Fruit fly (Drosophila melanogaster): ENCODE data around the gene Eig71Eh.

The Eig71Eh gene

dm6 chr3L:15687802-15688201 lies 28.6 kb upstream of the Eig71Eh start, which contains the start of gene CG34452:
CG34452 (minus strand) TSS chr3L:15687902.
- TF ChIP-seq CkIIα-i1 (GFP tag; IDR thresholded peaks at IDR 0.05) (no peak), CG8281 (tag; optimal IDR thresholded peaks at IDR 0.05) (no peak), E2f1 (GFP tag; IDR thresholded peaks at IDR 0.05) (no peak), inv (GFP tag; IDR thresholded peaks at IDR 0.05; ENCODE audit: partially characterized antibody) (no peak), pho (GFP tag; optimal IDR thresholded peaks at IDR 0.05) (no peak), Max (GFP tag; optimal IDR thresholded peaks at IDR 0.05) (no peak), CG9876 (GFP tag; optimal IDR thresholded peaks at IDR 0.05) (no peak), Hmx (GFP tag; optimal IDR thresholded peaks at IDR 0.05) (no peak), slp2 (GFP tag; optimal IDR thresholded peaks at IDR 0.05) (no peak), croc (GFP tag; conservative IDR thresholded peaks at IDR 0.05) (no peak), gsb-n (tag; optimal IDR thresholded peaks at IDR 0.05) (no peak), ken (GFP tag; IDR thresholded peaks at IDR 0.05) (no peak)

dm6 chr3L:15684017-15684416 lies 24.8 kb upstream of the Eig71Eh start:
- TF ChIP-seq CG34422 (GFP tag; IDR thresholded peaks at IDR 0.05) (0 out of 3 replicates have a peak, but pooled peaks have one; percentile 24), CG12769 (tag; optimal IDR thresholded peaks at IDR 0.05) (peak; percentile 85), ara (GFP tag; IDR thresholded peaks at IDR 0.05) (peak; percentile 41; the same call in 1 of the 2 replicates), Pdp1 (GFP tag; optimal IDR thresholded peaks at IDR 0.05) (peak in 1 of 2 experiments; percentile 38), chinmo (GFP tag; IDR thresholded peaks at IDR 0.05; ENCODE audit: partially characterized antibody) (peak; percentile 74; the same call in 1 of the 4 replicates), knrl (GFP tag; IDR thresholded peaks at IDR 0.05; ENCODE audit: partially characterized antibody) (0 out of 3 replicates have a peak, but pooled peaks have one; percentile 29), sens (GFP tag) (peak; percentile 5), Hr78 (GFP tag; optimal IDR thresholded peaks at IDR 0.05) (peak in 1 of 2 experiments; percentile 56), CG8924 (tag; optimal IDR thresholded peaks at IDR 0.05) (no peak), CG8478 (optimal IDR thresholded peaks at IDR 0.05) (no peak), Ptx1 (GFP tag; IDR thresholded peaks at IDR 0.05) (no peak), inv (GFP tag; IDR thresholded peaks at IDR 0.05; ENCODE audit: partially characterized antibody) (no peak), ftz-f1 (GFP tag; optimal IDR thresholded peaks at IDR 0.05) (peak; percentile 9), so (GFP tag; IDR thresholded peaks at IDR 0.05) (0 out of 3 replicates have a peak, but pooled peaks have one; percentile 25), Trl (optimal IDR thresholded peaks at IDR 0.05) (peak; percentile 40 to 51), Trl (GFP tag; optimal IDR thresholded peaks at IDR 0.05) (no peak), CG11398 (GFP tag; optimal IDR thresholded peaks at IDR 0.05) (no peak), stc (GFP tag; IDR thresholded peaks at IDR 0.05) (0 out of 2 replicates have a peak, but pooled peaks have one; percentile 14)

dm6 chr3L:15683345-15683922 lies 24.2 kb upstream of the Eig71Eh start, which contains the start of the genes CG7579 and Pgant8:
CG7579 (minus strand) TSS chr3L:15683445.
Pgant8 (plus strand) TSS chr3L:15683872.
- TF ChIP-seq CG4424 (GFP tag; optimal IDR thresholded peaks at IDR 0.05) (no peak), CG16779 (GFP tag; IDR thresholded peaks at IDR 0.05) (no peak), oc (tag; optimal IDR thresholded peaks at IDR 0.05) (peak; percentile 67), Sox100B (GFP tag; optimal IDR thresholded peaks at IDR 0.05) (no peak), nom (GFP tag; optimal IDR thresholded peaks at IDR 0.05) (no peak), ara (GFP tag; IDR thresholded peaks at IDR 0.05) (no peak), C15 (GFP tag; IDR thresholded peaks at IDR 0.05) (no peak)

- TF ChIP-seq CG3281 (GFP tag; optimal IDR thresholded peaks at IDR 0.05), result no peak
- no peak for TF ChIP-seq her (GFP tag; optimal IDR thresholded peaks at IDR 0.05)
- TF ChIP-seq unpg (GFP tag; optimal IDR thresholded peaks at IDR 0.05), result no peak
- no peak for TF ChIP-seq luna (GFP tag; optimal IDR thresholded peaks at IDR 0.05)
- TF ChIP-seq TFAM (GFP tag; optimal IDR thresholded peaks at IDR 0.05), result no peak
- no peak for TF ChIP-seq fd64A (GFP tag; optimal IDR thresholded peaks at IDR 0.05)
- TF ChIP-seq crol (GFP tag; IDR thresholded peaks at IDR 0.05), result no peak
- TF ChIP-seq Adf1 (GFP tag; IDR thresholded peaks at IDR 0.05), result no peak
- no peak for TF ChIP-seq insv (GFP tag; optimal IDR thresholded peaks at IDR 0.05)
- no peak for TF ChIP-seq Sox102F (GFP tag; optimal IDR thresholded peaks at IDR 0.05)
- TF ChIP-seq Dip2 (GFP tag; IDR thresholded peaks at IDR 0.05), result no peak
- no peak for TF ChIP-seq CG4360 (GFP tag; IDR thresholded peaks at IDR 0.05)
- no peak for TF ChIP-seq CG13424 (tag; optimal IDR thresholded peaks at IDR 0.05)
These were observed 20.2 kb upstream of the Eig71Eh start, which contains the start of gene CG7304 for dm6 chr3L:15679420-15679819. CG7304 (plus strand) TSS chr3L:15679720.

Measured in whole organism, embryonic.